Worm (Caenorhabditis elegans): ENCODE measurements around the gene R08E3.3.

The R08E3.3 gene

DNA sequence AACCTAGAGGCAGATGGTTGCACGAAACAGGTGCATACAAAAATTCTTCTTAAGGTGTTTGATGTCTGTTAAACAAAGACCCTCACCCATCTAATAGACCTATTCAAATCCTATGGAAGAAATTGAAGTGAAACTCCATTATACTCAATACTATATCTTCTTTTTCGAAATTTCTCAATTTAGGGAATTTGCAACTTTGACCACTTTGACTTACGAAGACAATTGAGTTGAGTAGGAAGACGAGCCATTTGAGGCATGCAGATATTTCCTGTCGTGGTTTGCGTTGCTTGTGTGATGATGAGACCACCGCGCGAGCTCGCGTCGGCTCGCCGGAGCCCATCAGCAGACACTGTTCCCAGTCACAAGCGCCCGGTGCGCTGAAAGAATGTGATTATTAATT is 52.3 kb downstream of the R08E3.3 start:
- no peak for TF ChIP-seq snpc-1.2 (GFP tag; IDR thresholded peaks at IDR 0.05)
- TF ChIP-seq mdt-29 (GFP tag; IDR thresholded peaks at IDR 0.05): no peak
- TF ChIP-seq lin-39 (tag; optimal IDR thresholded peaks at IDR 0.05): no peak
- no peak for TF ChIP-seq dmd-9 (GFP tag; IDR thresholded peaks at IDR 0.05)
- no peak for TF ChIP-seq spr-1 (tag; optimal IDR thresholded peaks at IDR 0.05)
- no peak for TF ChIP-seq mxl-3 (GFP tag; optimal IDR thresholded peaks at IDR 0.05)

Data from whole organism, L4 larva.